Worm (Caenorhabditis elegans): ENCODE measurements around the gene F59B2.8.

The F59B2.8 gene

ce11 chrIII:8978512-8979352 is 31.3 kb downstream of the F59B2.8 start:
- TF ChIP-seq him-1 (tag; optimal IDR thresholded peaks at IDR 0.05) = no peak
- TF ChIP-seq W03F9.2 (tag; optimal IDR thresholded peaks at IDR 0.05) = no peak
- TF ChIP-seq dao-5 (tag; optimal IDR thresholded peaks at IDR 0.05) = no peak

ce11 chrIII:8974835-8975234 is 35.2 kb downstream of the F59B2.8 start:
- TF ChIP-seq him-1 (tag; optimal IDR thresholded peaks at IDR 0.05) (peak; percentile 7), dao-5 (tag; optimal IDR thresholded peaks at IDR 0.05) (no peak)

- TF ChIP-seq dao-5 (tag; optimal IDR thresholded peaks at IDR 0.05) = no peak
- no peak for TF ChIP-seq him-1 (tag; optimal IDR thresholded peaks at IDR 0.05)
- no peak for TF ChIP-seq W03F9.2 (tag; optimal IDR thresholded peaks at IDR 0.05)
Measured at ce11 chrIII:8973826-8974225, 36.2 kb downstream of the F59B2.8 start, which contains the start of gene R08D7.5. R08D7.5 (plus strand) TSS chrIII:8974126.

ce11 chrIII:8973163-8973562 is 36.8 kb downstream of the F59B2.8 start:
- TF ChIP-seq dao-5 (tag; optimal IDR thresholded peaks at IDR 0.05) = no peak
- peak; percentile 21 for TF ChIP-seq him-1 (tag; optimal IDR thresholded peaks at IDR 0.05)
- no peak for TF ChIP-seq W03F9.2 (tag; optimal IDR thresholded peaks at IDR 0.05)

- TF ChIP-seq him-1 (tag; optimal IDR thresholded peaks at IDR 0.05) (no peak), W03F9.2 (tag; optimal IDR thresholded peaks at IDR 0.05) (peak; percentile 79)
Measured at ce11 chrIII:8971255-8972020, 38.6 kb downstream of the F59B2.8 start, which contains the start of the genes eif-3.D and R08D7.4. eif-3.D (minus strand) TSS chrIII:8971578. R08D7.4 (plus strand) TSS chrIII:8971892.

ce11 chrIII:8967639-8968038 is 42.4 kb downstream of the F59B2.8 start, which contains the start of the genes bud-13 and rpap-2:
bud-13 (minus strand) TSS chrIII:8967727.
rpap-2 (plus strand) TSS chrIII:8967967.
- peak; percentile 36 for TF ChIP-seq W03F9.2 (tag; optimal IDR thresholded peaks at IDR 0.05)
- TF ChIP-seq dao-5 (tag; optimal IDR thresholded peaks at IDR 0.05) = no peak

ce11 chrIII:8964684-8965283 is 45.2 kb downstream of the F59B2.8 start:
- TF ChIP-seq dao-5 (tag; optimal IDR thresholded peaks at IDR 0.05) (no peak), him-1 (tag; optimal IDR thresholded peaks at IDR 0.05) (no peak), W03F9.2 (tag; optimal IDR thresholded peaks at IDR 0.05) (no peak)

ce11 chrIII:8962475-8962874 is 47.5 kb downstream of the F59B2.8 start:
- no peak for TF ChIP-seq him-1 (tag; optimal IDR thresholded peaks at IDR 0.05)
- TF ChIP-seq W03F9.2 (tag; optimal IDR thresholded peaks at IDR 0.05) = no peak
- TF ChIP-seq dao-5 (tag; optimal IDR thresholded peaks at IDR 0.05) = no peak

- no peak for TF ChIP-seq dao-5 (tag; optimal IDR thresholded peaks at IDR 0.05)
- no peak for TF ChIP-seq W03F9.2 (tag; optimal IDR thresholded peaks at IDR 0.05)
- no peak for TF ChIP-seq him-1 (tag; optimal IDR thresholded peaks at IDR 0.05)
Measured at ce11 chrIII:8961993-8962392, 48.0 kb downstream of the F59B2.8 start, which contains the start of gene grl-25. grl-25 (plus strand) TSS chrIII:8962293.

ce11 chrIII:8960664-8961063 is 49.3 kb downstream of the F59B2.8 start, which contains the start of gene ZK643.6:
ZK643.6 (minus strand) TSS chrIII:8960764.
- TF ChIP-seq him-1 (tag; optimal IDR thresholded peaks at IDR 0.05) (no peak), W03F9.2 (tag; optimal IDR thresholded peaks at IDR 0.05) (no peak), dao-5 (tag; optimal IDR thresholded peaks at IDR 0.05) (no peak)

All from whole organism, L4/young adult.